Fruit fly (Drosophila melanogaster) whole organism, adult: ENCODE results near the gene Ykt6.

Experiments used
- CG1620 ChIP-seq: fragments of 200-800 bp; sonication (Bioruptor generic); optimal IDR thresholded peaks from 2 replicates; lab custom pipeline; 2016; ENCODE audit warnings: missing biosample characterization, missing genetic modification characterization
- CG5204 ChIP-seq: fragments of 200-800 bp; sonication (Bioruptor generic); optimal IDR thresholded peaks from 2 replicates; lab custom pipeline; 2016; ENCODE audit warnings: missing biosample characterization, missing genetic modification characterization
- CG7045 ChIP-seq: fragments of 200-800 bp; sonication (Bioruptor generic); optimal IDR thresholded peaks from 2 replicates; lab custom pipeline; 2017; ENCODE audit warnings: missing biosample characterization, mild to moderate bottlenecking, missing genetic modification characterization
- Crg-1 ChIP-seq: fragments of 200-800 bp; sonication (Bioruptor generic); optimal IDR thresholded peaks from 2 replicates; lab custom pipeline; 2016; ENCODE audit warnings: missing biosample characterization, missing genetic modification characterization
- Hr96 ChIP-seq: fragments of 200-800 bp; sonication (Bioruptor generic); optimal IDR thresholded peaks from 2 replicates; lab custom pipeline; 2016; ENCODE audit warnings: missing biosample characterization, missing genetic modification characterization
- Mnt ChIP-seq: fragments of 200-800 bp; sonication (Bioruptor generic); optimal IDR thresholded peaks from 2 replicates; lab custom pipeline; 2016; ENCODE audit warnings: missing biosample characterization, mild to moderate bottlenecking, missing genetic modification characterization
- tj ChIP-seq: fragments of 200-800 bp; sonication (Bioruptor generic); optimal IDR thresholded peaks from 3 replicates; lab custom pipeline; 2017; ENCODE audit warnings: missing biosample characterization, mild to moderate bottlenecking, missing genetic modification characterization, moderate library complexity

- TF ChIP-seq CG7045 (GFP tag; lab: Kevin White, UChicago) (no peak), CG1620 (GFP tag; lab: Kevin White, UChicago) (no peak), Crg-1 (GFP tag; lab: Kevin White, UChicago) (no peak), Mnt (GFP tag; lab: Kevin White, UChicago) (no peak), CG5204 (GFP tag; lab: Kevin White, UChicago) (no peak), Hr96 (GFP tag; lab: Kevin White, UChicago) (no peak), tj (no peak)
Measured at dm6 chrX:7874094-7874493, 46.1 kb upstream of the Ykt6 start, which contains the start of gene Ir7c.
